Worm (Caenorhabditis elegans) whole organism, young adult: ENCODE data around the gene srg-21.

Experiments
- F23B12.7 ChIP-seq: sonication (generic microtip); optimal IDR thresholded peaks from 2 replicates; lab custom pipeline; 2017; ENCODE audit warnings: missing genetic modification characterization, mild to moderate bottlenecking, missing compliant biosample characterization, antibody characterized with exemption, moderate library complexity; ENCODE audit not compliant: insufficient read depth
- Y53G8AR.9 ChIP-seq: fragments of 200-800 bp; sonication (Bioruptor generic); conservative IDR thresholded peaks from 2 replicates; pipeline ENCODE4 v1.3.6; 2022; ENCODE audit warnings: missing genetic modification reagents, missing genetic modification characterization, missing compliant biosample characterization
- Y95B8A.8 ChIP-seq: fragments of 200-800 bp; sonication (Bioruptor generic); IDR thresholded peaks from 2 replicates; pipeline ENCODE4 v1.3.6; 2022; ENCODE audit warnings: missing genetic modification reagents, missing genetic modification characterization, missing compliant biosample characterization
- aptf-2 ChIP-seq: fragments of 200-800 bp; sonication (Bioruptor generic); conservative IDR thresholded peaks from 2 replicates; pipeline ENCODE4 v1.3.6; 2022; ENCODE audit warnings: missing genetic modification reagents, missing genetic modification characterization, missing compliant biosample characterization
- attf-3 ChIP-seq: fragments of 200-800 bp; sonication (Bioruptor generic); conservative IDR thresholded peaks from 2 replicates; pipeline ENCODE4 v1.3.6; 2022; ENCODE audit warnings: missing genetic modification reagents, missing genetic modification characterization, missing compliant biosample characterization
- dpl-1 ChIP-seq: fragments of 150-350 bp; optimal IDR thresholded peaks from 2 replicates; lab custom pipeline; 2014; ENCODE audit warnings: missing biosample characterization, missing genetic modification reagents, missing genetic modification characterization
- efl-1 ChIP-seq: fragments of 150-350 bp; optimal IDR thresholded peaks from 2 replicates; lab custom pipeline; 2014; ENCODE audit warnings: missing biosample characterization, missing genetic modification reagents, missing genetic modification characterization
- ets-4 ChIP-seq: fragments of 200-800 bp; sonication (Bioruptor generic); optimal IDR thresholded peaks from 2 replicates; lab custom pipeline; 2018; ENCODE audit warnings: mild to moderate bottlenecking, missing genetic modification characterization, missing compliant biosample characterization
- fkh-3 ChIP-seq: sonication (generic microtip); optimal IDR thresholded peaks from 2 replicates; lab custom pipeline; 2016; ENCODE audit warnings: mild to moderate bottlenecking, missing genetic modification characterization, missing compliant biosample characterization
- hlh-12 ChIP-seq: sonication (generic microtip); optimal IDR thresholded peaks from 2 replicates; lab custom pipeline; 2016; ENCODE audit warnings: missing genetic modification characterization, missing compliant biosample characterization
- lin-35 ChIP-seq, 3 experiments: fragments of 150-350 bp in 2 of 3; sonication (generic microtip) in 1 of 3; optimal IDR thresholded peaks; 2 replicates each; lab custom pipeline; 2014 to 2018; ENCODE audit warnings: missing biosample characterization in 3 of 3, missing genetic modification characterization in 3 of 3, missing genetic modification reagents in 3 of 3
- rec-8 ChIP-seq, 2 experiments: sonication (generic microtip); optimal IDR thresholded peaks; 2 replicates each; lab custom pipeline; 2016; ENCODE audit warnings: mild to moderate bottlenecking in 2 of 2, missing genetic modification characterization in 2 of 2, missing genetic modification reagents in 2 of 2, missing genotype in 2 of 2, missing biosample characterization in 1 of 2, missing compliant biosample characterization in 1 of 2, moderate library complexity in 1 of 2
- zfh-2 ChIP-seq: fragments of 200-800 bp; sonication (Bioruptor generic); conservative IDR thresholded peaks from 2 replicates; pipeline ENCODE4 v1.3.6; 2022; ENCODE audit warnings: missing genetic modification reagents, missing genetic modification characterization, missing compliant biosample characterization
- ztf-6 ChIP-seq: fragments of 200-800 bp; sonication (Bioruptor generic); IDR thresholded peaks from 2 replicates; pipeline ENCODE4 v1.3.6; 2022; ENCODE audit warnings: missing genetic modification reagents, missing genetic modification characterization, missing compliant biosample characterization

DNA sequence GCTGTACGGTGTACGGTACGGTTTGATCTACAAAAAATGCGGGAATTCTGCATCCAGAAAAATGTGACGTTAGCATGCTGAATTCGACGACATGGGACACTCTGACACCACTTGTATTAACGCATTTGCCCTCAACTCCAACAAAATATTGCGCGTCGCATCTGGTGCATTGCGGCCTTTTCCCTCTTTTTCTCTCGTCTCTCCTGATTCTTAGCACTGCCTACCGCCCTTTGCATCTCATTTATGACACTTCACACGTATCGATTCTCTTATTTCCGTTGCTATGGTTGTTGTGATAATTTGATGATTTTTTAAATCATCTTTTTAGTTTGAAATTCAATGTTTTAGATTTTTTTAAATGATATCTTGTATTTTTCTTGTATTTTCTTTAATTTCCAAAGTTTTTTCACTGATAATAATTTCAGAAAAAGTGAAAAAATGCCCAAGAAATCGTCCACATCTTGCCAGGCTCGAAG lies 27.8 kb upstream of the srg-21 start, which contains the start of gene T10D4.6:
- TF ChIP-seq efl-1 (no peak), zfh-2 (GFP tag; lab: Robert Waterston, UW) (no peak), Y95B8A.8 (no peak), lin-35 (GFP tag; optimal IDR thresholded peaks at IDR 0.05; lab: Kevin White, UChicago) (no peak), rec-8 (tag; optimal IDR thresholded peaks at IDR 0.05; lab: Kevin White, UChicago) (no peak), aptf-2 (GFP tag; lab: Robert Waterston, UW) (no peak), hlh-12 (tag; lab: Kevin White, UChicago) (no peak), dpl-1 (no peak), attf-3 (GFP tag; lab: Robert Waterston, UW) (no peak), fkh-3 (no peak), Y53G8AR.9 (GFP tag; lab: Robert Waterston, UW) (no peak), F23B12.7 (no peak), ets-4 (GFP tag; lab: Kevin White, UChicago) (no peak), ztf-6 (GFP tag; lab: Robert Waterston, UW) (no peak)
